Worm (Caenorhabditis elegans) whole organism, L4 larva: ENCODE data around the gene B0464.6.

Source experiments
- aly-2 ChIP-seq: sonication (generic microtip); optimal IDR thresholded peaks from 2 replicates; lab custom pipeline; 2018; ENCODE audit warnings: missing biosample characterization, missing genetic modification characterization
- ama-1 ChIP-seq: fragments of 150-350 bp; optimal IDR thresholded peaks from 2 replicates; lab custom pipeline; 2014; ENCODE audit warnings: inconsistent platforms, mixed read lengths
- hlh-30 ChIP-seq: sonication (generic microtip); optimal IDR thresholded peaks from 2 replicates; lab custom pipeline; 2017; ENCODE audit warnings: antibody characterized with exemption, mild to moderate bottlenecking, missing genetic modification characterization, missing compliant biosample characterization; ENCODE audit not compliant: insufficient read depth
- jun-1 ChIP-seq: fragments of 150-350 bp; optimal IDR thresholded peaks from 2 replicates; lab custom pipeline; 2014; ENCODE audit warnings: missing biosample characterization, missing genetic modification reagents, missing genetic modification characterization

ce11 chrIII:9509764-9510370, 44.1 kb upstream of the B0464.6 start:
- peak; percentile 92 for TF ChIP-seq ama-1 (lab: Kevin White, UChicago)
- TF ChIP-seq jun-1 = no peak
- TF ChIP-seq aly-2 = no peak
- no peak for TF ChIP-seq hlh-30 (tag; lab: Kevin White, UChicago)
